Fruit fly (Drosophila melanogaster) whole organism: ENCODE results near the gene CG32091.

Experiments used
- EcR ChIP-seq, 2 experiments: fragments of >200 bp; optimal IDR thresholded peaks; 2 replicates each; lab custom pipeline; 2017; ENCODE audit warnings: missing biosample characterization in 2 of 2, missing genetic modification characterization in 2 of 2, missing genetic modification reagents in 2 of 2
- usp ChIP-seq: fragments of >200 bp; optimal IDR thresholded peaks from 2 replicates; lab custom pipeline; 2017; ENCODE audit warnings: missing biosample characterization, missing genetic modification characterization, mixed read lengths

- TF ChIP-seq usp (GFP tag; lab: Kevin White, UChicago) (no peak), EcR (GFP tag; optimal IDR thresholded peaks at IDR 0.05; lab: Kevin White, UChicago) (no peak)
These were observed 8.4 kb upstream of the CG32091 start for dm6 chr3L:11622750-11623149.
